Worm (Caenorhabditis elegans): ENCODE results near the gene ctsa-4.2.

ce11 chrIII:6608101-6608672 is 4.1 kb upstream of the ctsa-4.2 start, which contains the start of the genes mdh-2 and F20H11.4:
- TF ChIP-seq ztf-29 (GFP tag; IDR thresholded peaks at IDR 0.05) (no peak), ztf-23 (GFP tag; IDR thresholded peaks at IDR 0.05) (no peak), T22C8.4 (GFP tag; IDR thresholded peaks at IDR 0.05) (no peak), ref-1 (GFP tag; conservative IDR thresholded peaks at IDR 0.05) (no peak), flt-1 (GFP tag; IDR thresholded peaks at IDR 0.05) (no peak), med-1 (GFP tag; optimal IDR thresholded peaks at IDR 0.05; ENCODE audit: insufficient read depth) (no peak), cog-1 (tag; optimal IDR thresholded peaks at IDR 0.05) (no peak)

All from whole organism, midembryonic.